2 worm cellular contexts compared by ENCODE assay signal in the genomic region with DNA sequence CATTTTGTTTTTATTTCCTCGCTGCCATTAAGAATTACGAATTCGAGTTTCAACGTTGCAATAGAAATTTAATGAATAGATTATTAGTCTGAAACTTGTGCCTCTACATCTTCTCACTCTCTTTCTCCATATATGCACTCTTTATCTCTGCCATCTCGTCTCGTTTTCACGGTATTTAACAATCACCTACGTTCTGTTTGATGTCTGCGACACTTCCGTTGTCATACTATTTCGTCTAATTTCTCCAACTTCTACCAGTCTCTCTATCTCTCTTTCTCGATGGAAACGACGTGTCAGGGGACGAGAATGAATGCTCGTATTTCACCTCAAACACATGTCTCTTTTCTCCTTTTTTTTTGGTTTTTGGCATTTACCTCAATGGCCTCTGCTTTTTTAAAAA.
A peak's percentile ranks its signal among the peaks of the same experiment; 100 is the strongest.
TF ChIP-seq lines count a peak whose summit lies in the region.

No protein-coding gene starts in this region.

TF ChIP-seq in whole organism, L1 larva, 84 proteins besides CTCF, POLR2A, EP300 and RAD21 (continued from another document):
- TF ChIP-seq nhr-20 (tag; optimal IDR thresholded peaks at IDR 0.05; lab: Kevin White, UChicago) (peak; percentile 78), swsn-7 (tag; optimal IDR thresholded peaks at IDR 0.05; lab: Kevin White, UChicago) (peak; percentile 39), nhr-76 (tag; optimal IDR thresholded peaks at IDR 0.05; lab: Kevin White, UChicago) (no peak), efl-1 (optimal IDR thresholded peaks at IDR 0.05; lab: Kevin White, UChicago) (peak; percentile 63 to 75), efl-1 (GFP tag; optimal IDR thresholded peaks at IDR 0.05 in 1 of 2; lab: Kevin White, UChicago) (no peak), egl-13 (tag; optimal IDR thresholded peaks at IDR 0.05; lab: Kevin White, UChicago) (no peak), nhr-84 (tag; optimal IDR thresholded peaks at IDR 0.05; lab: Kevin White, UChicago) (no peak), nhr-11 (tag; optimal IDR thresholded peaks at IDR 0.05; lab: Kevin White, UChicago) (no peak)

TF ChIP-seq in whole organism, L4 larva, 104 proteins besides CTCF, POLR2A, EP300 and RAD21 (continued from another document):
- TF ChIP-seq lin-13 (GFP tag; optimal IDR thresholded peaks at IDR 0.05; lab: Kevin White, UChicago): peak; percentile 13
